Worm (Caenorhabditis elegans) whole organism, young adult: ENCODE data around the gene fbxa-127.

Source experiments
- B0019.2 ChIP-seq: fragments of 200-800 bp; sonication (Bioruptor generic); conservative IDR thresholded peaks from 2 replicates; pipeline ENCODE4 v1.3.6; 2022; ENCODE audit warnings: missing genetic modification reagents, missing genetic modification characterization, missing compliant biosample characterization
- F57A8.1 ChIP-seq: fragments of 200-800 bp; sonication (Bioruptor generic); optimal IDR thresholded peaks from 2 replicates; lab custom pipeline; 2018; ENCODE audit warnings: mild to moderate bottlenecking, missing genetic modification characterization, moderate library complexity, missing compliant biosample characterization
- attf-5 ChIP-seq: fragments of 200-800 bp; sonication (Bioruptor generic); optimal IDR thresholded peaks from 2 replicates; lab custom pipeline; 2018; ENCODE audit warnings: mild to moderate bottlenecking, missing genetic modification characterization, missing compliant biosample characterization
- ceh-91 ChIP-seq: fragments of 200-800 bp; sonication (Bioruptor generic); IDR thresholded peaks from 2 replicates; pipeline ENCODE4 v1.3.6; 2022; ENCODE audit warnings: missing genetic modification reagents, missing genetic modification characterization, missing compliant biosample characterization
- dpff-1 ChIP-seq: sonication (generic microtip); optimal IDR thresholded peaks from 2 replicates; lab custom pipeline; 2017; ENCODE audit warnings: mild to moderate bottlenecking, missing genetic modification characterization, missing compliant biosample characterization
- mel-28 ChIP-seq: sonication (generic microtip); optimal IDR thresholded peaks from 2 replicates; lab custom pipeline; 2016; ENCODE audit warnings: borderline replicate concordance, mild to moderate bottlenecking, missing genetic modification characterization, missing compliant biosample characterization
- pha-4 ChIP-seq: fragments of 150-350 bp; sonication (generic microtip); optimal IDR thresholded peaks from 2 replicates; lab custom pipeline; 2014; ENCODE audit warnings: missing biosample characterization, missing genetic modification reagents, missing genetic modification characterization
- rpc-1 ChIP-seq, 2 experiments: fragments of 150-350 bp in 1 of 2; sonication (generic microtip) in 1 of 2; optimal IDR thresholded peaks; 2 replicates each; lab custom pipeline; 2014 to 2018; ENCODE audit warnings: missing biosample characterization in 1 of 2, missing genetic modification characterization in 1 of 2, missing genetic modification reagents in 1 of 2, missing genotype in 1 of 2

ce11 chrV:16739100-16739499, 10.6 kb downstream of the fbxa-127 start, which contains the start of the genes clec-29 and clec-39:
- TF ChIP-seq attf-5 (no peak), pha-4 (tag; lab: Kevin White, UChicago) (no peak), mel-28 (no peak), B0019.2 (no peak), F57A8.1 (GFP tag; lab: Kevin White, UChicago) (no peak), ceh-91 (GFP tag; lab: Robert Waterston, UW) (no peak), dpff-1 (tag; lab: Kevin White, UChicago) (no peak), rpc-1 (optimal IDR thresholded peaks at IDR 0.05; lab: Kevin White, UChicago) (no peak), rpc-1 (tag; optimal IDR thresholded peaks at IDR 0.05; lab: Kevin White, UChicago) (no peak)
